Worm (Caenorhabditis elegans): ENCODE measurements around the gene dnj-23.

DNA sequence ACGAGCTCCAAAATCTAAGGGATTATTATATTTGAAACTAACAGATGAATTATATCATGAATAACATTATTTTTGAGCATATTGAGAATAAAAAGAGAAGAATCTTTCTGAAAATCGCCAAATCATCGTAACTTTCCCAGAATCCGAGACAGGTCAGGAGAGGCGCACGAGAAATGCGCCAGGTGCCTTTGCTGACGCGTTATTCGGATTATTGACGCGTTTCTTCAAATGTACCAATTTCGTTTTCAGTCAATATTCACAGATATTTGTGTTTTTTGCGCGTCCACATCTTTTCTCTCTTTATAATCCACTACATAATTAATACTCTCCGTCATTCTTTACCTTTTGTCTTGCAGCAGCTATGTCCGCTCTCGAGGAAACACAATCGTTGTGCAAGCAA, 9.4 kb downstream of the dnj-23 start, which contains the start of gene T24H10.1:
- TF ChIP-seq hnd-1 (tag; optimal IDR thresholded peaks at IDR 0.05) (no peak), hmbx-1 (tag; optimal IDR thresholded peaks at IDR 0.05) (no peak), ama-1 (optimal IDR thresholded peaks at IDR 0.05) (no peak), scrt-1 (GFP tag; IDR thresholded peaks at IDR 0.05) (no peak)
